Fruit fly (Drosophila melanogaster): ENCODE data around the gene BBS5.
A peak's percentile ranks its signal among the peaks of the same experiment; 100 is the strongest.

Gene BBS5

DNA sequence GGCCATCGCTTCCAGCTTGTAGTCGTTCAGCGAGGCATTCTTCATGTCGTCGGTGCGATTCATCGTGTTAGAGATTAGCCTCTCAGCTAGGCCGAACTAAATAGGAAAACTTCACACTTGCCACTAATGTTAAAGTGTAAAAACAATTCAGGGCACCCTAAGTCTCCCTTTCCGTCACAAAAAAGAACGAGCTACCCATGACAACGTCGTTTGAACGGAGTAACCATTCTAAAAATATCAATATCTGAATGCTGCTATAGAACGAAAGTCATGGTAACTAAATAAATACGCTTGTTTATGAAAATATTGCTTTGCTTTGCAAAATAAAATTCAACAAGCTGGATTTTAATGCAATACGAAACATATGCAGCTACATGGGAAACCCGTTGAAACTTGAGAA, 31.5 kb upstream of the BBS5 start, which contains the start of gene Ccdc39:
Ccdc39 (minus strand) TSS at position 101 of the 400 bp plus-strand sequence.
- TF ChIP-seq Dref (GFP tag; IDR thresholded peaks at IDR 0.05) (0 out of 2 replicates have a peak, but pooled peaks have one; percentile 12), Ets65A (GFP tag) (peak; percentile 49), Deaf1 (tag; optimal IDR thresholded peaks at IDR 0.05) (no peak)

DNA sequence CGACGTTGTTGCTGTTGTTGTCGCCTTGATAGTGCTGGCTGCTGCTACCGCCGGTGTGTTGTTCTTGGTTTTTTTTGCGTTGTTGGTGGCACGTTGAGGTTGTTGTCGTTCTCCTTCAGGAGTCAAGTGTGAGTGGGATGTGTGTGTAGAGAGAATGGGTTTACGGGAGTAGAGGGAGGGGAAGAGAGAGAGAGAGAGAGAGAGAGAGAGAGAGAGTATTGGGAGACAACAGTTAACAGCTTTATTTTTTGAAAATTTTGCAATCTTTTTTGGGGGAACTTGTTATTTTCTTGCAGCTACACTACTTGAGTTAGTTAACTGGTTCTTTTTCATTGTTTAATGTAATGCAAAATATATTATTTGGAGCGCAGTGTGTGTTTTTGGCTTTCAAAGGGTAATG, 18.5 kb upstream of the BBS5 start:
- TF ChIP-seq rib (GFP tag; IDR thresholded peaks at IDR 0.05) (no peak), CG10366 (GFP tag; IDR thresholded peaks at IDR 0.05) (no peak), Deaf1 (tag; optimal IDR thresholded peaks at IDR 0.05) (no peak), cad (GFP tag; optimal IDR thresholded peaks at IDR 0.05) (no peak), CG9817 (tag; optimal IDR thresholded peaks at IDR 0.05) (no peak), CG15514 (GFP tag; optimal IDR thresholded peaks at IDR 0.05) (no peak), Trl (optimal IDR thresholded peaks at IDR 0.05) (peak; percentile 52 to 62), Trl (GFP tag; optimal IDR thresholded peaks at IDR 0.05) (no peak)

DNA sequence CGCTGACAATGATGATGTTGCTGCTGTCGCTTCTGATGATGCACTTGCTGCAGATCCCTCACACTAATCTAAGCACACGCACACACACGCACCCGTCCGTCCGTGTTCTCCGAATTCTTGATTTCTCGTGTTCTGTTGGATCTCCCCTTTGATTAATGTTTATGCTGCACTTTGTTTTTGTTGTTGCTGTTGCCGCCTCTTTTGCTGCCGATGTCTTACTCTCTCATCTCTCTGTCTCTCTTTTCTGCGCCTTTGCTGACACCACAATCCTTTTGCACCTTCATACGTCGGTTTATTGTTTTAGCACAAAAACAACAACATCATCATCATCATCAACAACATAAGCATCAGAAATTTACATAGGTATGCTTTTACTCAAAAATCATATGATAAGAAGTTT, 18.1 kb upstream of the BBS5 start:
- TF ChIP-seq CG4360 (GFP tag; IDR thresholded peaks at IDR 0.05) (peak; percentile 52; the same call in 1 of the 2 replicates), Ets97D (GFP tag; optimal IDR thresholded peaks at IDR 0.05) (no peak), aop (GFP tag; IDR thresholded peaks at IDR 0.05) (no peak), CG31365 (tag; optimal IDR thresholded peaks at IDR 0.05) (no peak), CG16813 (GFP tag; IDR thresholded peaks at IDR 0.05; ENCODE audit: partially characterized antibody) (no peak)

DNA sequence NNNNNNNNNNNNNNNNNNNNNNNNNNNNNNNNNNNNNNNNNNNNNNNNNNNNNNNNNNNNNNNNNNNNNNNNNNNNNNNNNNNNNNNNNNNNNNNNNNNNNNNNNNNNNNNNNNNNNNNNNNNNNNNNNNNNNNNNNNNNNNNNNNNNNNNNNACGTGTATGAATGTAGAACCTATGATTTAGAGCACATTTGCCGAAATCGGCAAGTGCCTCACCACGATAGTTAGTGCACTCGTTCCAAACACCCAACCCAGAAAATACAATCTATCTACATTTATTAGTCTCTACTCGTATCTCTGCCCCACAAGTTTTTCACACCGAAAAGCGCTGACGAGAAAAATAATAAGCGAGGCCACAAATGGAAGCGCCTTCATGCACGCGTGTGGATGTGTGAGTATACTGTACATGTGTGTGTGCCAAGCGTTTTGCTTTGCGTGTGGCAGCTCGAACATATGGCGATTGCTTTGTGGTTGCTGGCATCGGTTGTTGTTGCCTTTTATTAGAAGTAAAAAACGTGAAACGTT, 11.9 kb upstream of the BBS5 start:
- TF ChIP-seq HLHmδ (GFP tag; optimal IDR thresholded peaks at IDR 0.05) (no peak), CG17829 (tag; optimal IDR thresholded peaks at IDR 0.05) (no peak), pan (optimal IDR thresholded peaks at IDR 0.05) (no peak), pan (GFP tag; optimal IDR thresholded peaks at IDR 0.05 in 1 of 2, IDR thresholded peaks at IDR 0.05 in 1 of 2) (no peak), Med (GFP tag) (peak; percentile 80), ftz-f1 (GFP tag; optimal IDR thresholded peaks at IDR 0.05) (peak; percentile 68), CG7556 (GFP tag; optimal IDR thresholded peaks at IDR 0.05) (no peak), CG8765 (GFP tag; IDR thresholded peaks at IDR 0.05) (no peak), CG3281 (GFP tag; optimal IDR thresholded peaks at IDR 0.05) (no peak), MESR4 (GFP tag; optimal IDR thresholded peaks at IDR 0.05) (no peak), CG6254 (GFP tag; optimal IDR thresholded peaks at IDR 0.05) (no peak), Taf1 (GFP tag; IDR thresholded peaks at IDR 0.05) (no peak), al (GFP tag; IDR thresholded peaks at IDR 0.05) (no peak), lab (GFP tag; optimal IDR thresholded peaks at IDR 0.05) (peak; percentile 26), CG17802 (tag; optimal IDR thresholded peaks at IDR 0.05) (no peak), zen2 (GFP tag; IDR thresholded peaks at IDR 0.05; ENCODE audit: partially characterized antibody) (no peak), CG3995 (GFP tag; optimal IDR thresholded peaks at IDR 0.05) (no peak), CG13894 (tag; optimal IDR thresholded peaks at IDR 0.05) (no peak), CG42726 (GFP tag; IDR thresholded peaks at IDR 0.05; ENCODE audit: partially characterized antibody) (no peak), Lhr (GFP tag; optimal IDR thresholded peaks at IDR 0.05) (no peak), CG17328 (GFP tag; IDR thresholded peaks at IDR 0.05) (no peak), Antp (GFP tag; optimal IDR thresholded peaks at IDR 0.05) (no peak), sqz (GFP tag; optimal IDR thresholded peaks at IDR 0.05) (no peak), Poxn (GFP tag; IDR thresholded peaks at IDR 0.05) (no peak), CG10654 (GFP tag; optimal IDR thresholded peaks at IDR 0.05) (no peak), btn (GFP tag; optimal IDR thresholded peaks at IDR 0.05) (no peak), CHES-1-like (GFP tag; optimal IDR thresholded peaks at IDR 0.05) (no peak), eyg (GFP tag; optimal IDR thresholded peaks at IDR 0.05) (no peak), mld (GFP tag; IDR thresholded peaks at IDR 0.05; ENCODE audit: partially characterized antibody) (no peak), mirr (GFP tag; optimal IDR thresholded peaks at IDR 0.05) (peak; percentile 51), Bteb2 (GFP tag; optimal IDR thresholded peaks at IDR 0.05) (no peak), lbe (GFP tag; optimal IDR thresholded peaks at IDR 0.05) (no peak)
